Worm (Caenorhabditis elegans) whole organism, L2 larva: ENCODE measurements around the gene bgnt-1.4.

ENCODE experiments used
- F13H6.1 ChIP-seq: sonication (generic microtip); optimal IDR thresholded peaks from 2 replicates; lab custom pipeline; 2016; ENCODE audit warnings: missing genetic modification characterization, missing compliant biosample characterization
- ZK546.5 ChIP-seq: sonication (generic microtip); optimal IDR thresholded peaks from 2 replicates; lab custom pipeline; 2017; ENCODE audit warnings: missing biosample characterization, missing genetic modification characterization
- alr-1 ChIP-seq: fragments of 150-350 bp; optimal IDR thresholded peaks from 2 replicates; lab custom pipeline; 2014; ENCODE audit warnings: missing biosample characterization, missing genetic modification characterization
- ama-1 ChIP-seq: fragments of 150-350 bp; optimal IDR thresholded peaks from 2 replicates; lab custom pipeline; 2018; ENCODE audit warnings: inconsistent platforms
- blmp-1 ChIP-seq: sonication (generic microtip); optimal IDR thresholded peaks from 2 replicates; lab custom pipeline; 2017; ENCODE audit warnings: missing genetic modification characterization, mild to moderate bottlenecking, missing compliant biosample characterization, antibody characterized with exemption, moderate library complexity; ENCODE audit not compliant: insufficient read depth
- ceh-16 ChIP-seq: fragments of 150-350 bp; optimal IDR thresholded peaks from 2 replicates; lab custom pipeline; 2014; ENCODE audit warnings: missing biosample characterization, missing genetic modification characterization
- egl-27 ChIP-seq: sonication (generic microtip); optimal IDR thresholded peaks from 3 replicates; lab custom pipeline; 2017; ENCODE audit warnings: missing biosample characterization, missing genetic modification reagents, missing genetic modification characterization
- elt-1 ChIP-seq: fragments of 150-350 bp; optimal IDR thresholded peaks from 2 replicates; lab custom pipeline; 2014; ENCODE audit warnings: missing biosample characterization, missing genetic modification characterization
- fos-1 ChIP-seq: fragments of 150-350 bp; optimal IDR thresholded peaks from 2 replicates; lab custom pipeline; 2014; ENCODE audit warnings: missing biosample characterization, missing genetic modification characterization
- gmeb-1 ChIP-seq: fragments of 150-350 bp; optimal IDR thresholded peaks from 2 replicates; lab custom pipeline; 2014; ENCODE audit warnings: missing biosample characterization, missing genetic modification characterization
- lin-13 ChIP-seq: fragments of 150-350 bp; optimal IDR thresholded peaks from 2 replicates; lab custom pipeline; 2014; ENCODE audit warnings: missing biosample characterization, missing genetic modification reagents, missing genetic modification characterization
- lin-39 ChIP-seq: fragments of 150-350 bp; optimal IDR thresholded peaks from 2 replicates; lab custom pipeline; 2014; ENCODE audit warnings: missing biosample characterization, missing genetic modification reagents, missing genetic modification characterization
- lsy-2 ChIP-seq, 2 experiments: fragments of 150-350 bp in 1 of 2; sonication (generic microtip) in 1 of 2; optimal IDR thresholded peaks; 2 replicates each; lab custom pipeline; 2014 to 2017; ENCODE audit warnings: missing biosample characterization in 2 of 2, missing genetic modification characterization in 2 of 2
- mab-5 ChIP-seq: fragments of 150-350 bp; optimal IDR thresholded peaks from 2 replicates; lab custom pipeline; 2014; ENCODE audit warnings: missing biosample characterization, missing genetic modification characterization
- nhr-10 ChIP-seq: sonication (generic microtip); optimal IDR thresholded peaks from 2 replicates; lab custom pipeline; 2017; ENCODE audit warnings: missing biosample characterization, missing genetic modification characterization
- nhr-11 ChIP-seq: fragments of 150-350 bp; optimal IDR thresholded peaks from 2 replicates; lab custom pipeline; 2014; ENCODE audit warnings: missing biosample characterization, missing genetic modification characterization
- nhr-12 ChIP-seq: fragments of 150-350 bp; optimal IDR thresholded peaks from 2 replicates; lab custom pipeline; 2014; ENCODE audit warnings: missing biosample characterization, missing genetic modification characterization
- nhr-129 ChIP-seq: fragments of 150-350 bp; optimal IDR thresholded peaks from 2 replicates; lab custom pipeline; 2014; ENCODE audit warnings: missing biosample characterization, missing genetic modification characterization
- nhr-21 ChIP-seq: fragments of 150-350 bp; optimal IDR thresholded peaks from 2 replicates; lab custom pipeline; 2014; ENCODE audit warnings: missing biosample characterization, missing genetic modification characterization
- nhr-23 ChIP-seq: fragments of 150-350 bp; optimal IDR thresholded peaks from 2 replicates; lab custom pipeline; 2014; ENCODE audit warnings: missing biosample characterization, missing genetic modification reagents, missing genetic modification characterization
- nhr-237 ChIP-seq: fragments of 150-350 bp; optimal IDR thresholded peaks from 2 replicates; lab custom pipeline; 2014; ENCODE audit warnings: missing biosample characterization, missing genetic modification characterization
- nhr-25 ChIP-seq: fragments of 150-350 bp; sonication (generic microtip); optimal IDR thresholded peaks from 3 replicates; lab custom pipeline; 2014; ENCODE audit warnings: missing biosample characterization, missing genetic modification characterization
- nhr-6 ChIP-seq: fragments of 150-350 bp; optimal IDR thresholded peaks from 2 replicates; lab custom pipeline; 2014; ENCODE audit warnings: missing biosample characterization, missing genetic modification characterization
- nhr-77 ChIP-seq: fragments of 150-350 bp; optimal IDR thresholded peaks from 2 replicates; lab custom pipeline; 2014; ENCODE audit warnings: missing biosample characterization, missing genetic modification characterization
- peb-1 ChIP-seq: fragments of 150-350 bp; optimal IDR thresholded peaks from 2 replicates; lab custom pipeline; 2014; ENCODE audit warnings: missing biosample characterization, missing genetic modification characterization
- sem-4 ChIP-seq: fragments of 150-350 bp; optimal IDR thresholded peaks from 2 replicates; lab custom pipeline; 2014; ENCODE audit warnings: missing biosample characterization, missing genetic modification reagents, missing genetic modification characterization
- sma-3 ChIP-seq: sonication (generic microtip); optimal IDR thresholded peaks from 2 replicates; lab custom pipeline; 2016; ENCODE audit warnings: missing genetic modification reagents, missing genetic modification characterization, missing compliant biosample characterization
- sma-9 ChIP-seq, 2 experiments: fragments of 150-350 bp in 1 of 2; sonication (generic microtip) in 1 of 2; optimal IDR thresholded peaks; 2 replicates each; lab custom pipeline; 2014 to 2016; ENCODE audit warnings: missing genetic modification characterization in 2 of 2, mild to moderate bottlenecking in 1 of 2, missing biosample characterization in 1 of 2, missing compliant biosample characterization in 1 of 2, missing genetic modification reagents in 1 of 2, moderate library complexity in 1 of 2
- unc-39 ChIP-seq: fragments of 150-350 bp; optimal IDR thresholded peaks from 2 replicates; lab custom pipeline; 2014; ENCODE audit warnings: missing biosample characterization, missing genetic modification characterization
- unc-55 ChIP-seq: fragments of 150-350 bp; sonication (generic microtip); optimal IDR thresholded peaks from 3 replicates; lab custom pipeline; 2014; ENCODE audit warnings: missing biosample characterization, missing genetic modification reagents, missing genetic modification characterization
- zag-1 ChIP-seq: fragments of 150-350 bp; optimal IDR thresholded peaks from 2 replicates; lab custom pipeline; 2014; ENCODE audit warnings: missing biosample characterization, missing genetic modification characterization
- ztf-11 ChIP-seq: sonication (generic microtip); optimal IDR thresholded peaks from 2 replicates; lab custom pipeline; 2017; ENCODE audit warnings: missing biosample characterization, missing genetic modification characterization

bgnt-1.4 gene

ce11 chrV:4777388-4777986, 16.7 kb downstream of the bgnt-1.4 start, which contains the start of gene C18G1.1:
Gene C18G1.1, plus strand, starts transcription at chrV:4777960.
- TF ChIP-seq ztf-11 (no peak), alr-1 (tag; lab: Kevin White, UChicago) (no peak), nhr-21 (tag; lab: Kevin White, UChicago) (no peak), ama-1 (lab: Kevin White, UChicago) (no peak), gmeb-1 (tag; lab: Kevin White, UChicago) (no peak), elt-1 (tag; lab: Kevin White, UChicago) (no peak), sma-9 (GFP tag; optimal IDR thresholded peaks at IDR 0.05; lab: Kevin White, UChicago) (peak; percentile 33), sma-9 (tag; optimal IDR thresholded peaks at IDR 0.05; lab: Kevin White, UChicago) (no peak), fos-1 (tag; lab: Kevin White, UChicago) (no peak), unc-39 (tag; lab: Kevin White, UChicago) (no peak), zag-1 (tag; lab: Kevin White, UChicago) (no peak), lin-39 (tag; lab: Kevin White, UChicago) (no peak), nhr-10 (no peak), F13H6.1 (tag; lab: Kevin White, UChicago) (peak; percentile 11), unc-55 (GFP tag; lab: Kevin White, UChicago) (no peak), sma-3 (no peak), nhr-11 (tag; lab: Kevin White, UChicago) (no peak), nhr-25 (tag; lab: Kevin White, UChicago) (no peak), nhr-6 (tag; lab: Kevin White, UChicago) (no peak), nhr-129 (tag; lab: Kevin White, UChicago) (peak; percentile 68), ceh-16 (tag; lab: Kevin White, UChicago) (no peak)

- TF ChIP-seq nhr-129 (tag; lab: Kevin White, UChicago): no peak
- no peak for TF ChIP-seq nhr-12 (tag; lab: Kevin White, UChicago)
- no peak for TF ChIP-seq nhr-10
- no peak for TF ChIP-seq nhr-6 (tag; lab: Kevin White, UChicago)
- no peak for TF ChIP-seq peb-1 (tag; lab: Kevin White, UChicago)
- no peak for TF ChIP-seq blmp-1 (tag; lab: Kevin White, UChicago)
- no peak for TF ChIP-seq mab-5 (tag; lab: Kevin White, UChicago)
- TF ChIP-seq fos-1 (tag; lab: Kevin White, UChicago): no peak
- no peak for TF ChIP-seq lin-39 (tag; lab: Kevin White, UChicago)
- TF ChIP-seq unc-39 (tag; lab: Kevin White, UChicago): no peak
- TF ChIP-seq nhr-77 (tag; lab: Kevin White, UChicago): no peak
- TF ChIP-seq, all 48 proteins: peak for 0
Observed at ce11 chrV:4783313-4783712, 22.5 kb downstream of the bgnt-1.4 start, which contains the start of gene Y60C6A.1. Gene Y60C6A.1, plus strand, starts transcription at chrV:4783613.

ce11 chrV:4785333-4785852, 24.6 kb downstream of the bgnt-1.4 start, which contains the start of the genes Y60C6A.2 and Y60C6A.3:
Gene Y60C6A.2, minus strand, starts transcription at chrV:4785433.
Gene Y60C6A.3, plus strand, starts transcription at chrV:4785802.
- no peak for TF ChIP-seq egl-27 (tag; lab: Kevin White, UChicago)
- TF ChIP-seq lin-13 (GFP tag; lab: Kevin White, UChicago): no peak
- TF ChIP-seq nhr-21 (tag; lab: Kevin White, UChicago): no peak
- TF ChIP-seq nhr-23: no peak
- no peak for TF ChIP-seq nhr-12 (tag; lab: Kevin White, UChicago)
- no peak for TF ChIP-seq nhr-11 (tag; lab: Kevin White, UChicago)
- TF ChIP-seq sma-3: no peak
- TF ChIP-seq lsy-2 (tag; optimal IDR thresholded peaks at IDR 0.05; lab: Kevin White, UChicago): no peak
- TF ChIP-seq peb-1 (tag; lab: Kevin White, UChicago): no peak
- no peak for TF ChIP-seq sem-4 (tag; lab: Kevin White, UChicago)

- TF ChIP-seq unc-39 (tag; lab: Kevin White, UChicago) (no peak), ZK546.5 (tag; lab: Kevin White, UChicago) (no peak), nhr-25 (tag; lab: Kevin White, UChicago) (no peak), nhr-77 (tag; lab: Kevin White, UChicago) (no peak), nhr-23 (no peak), ama-1 (lab: Kevin White, UChicago) (no peak), nhr-237 (tag; lab: Kevin White, UChicago) (no peak)
Observed at ce11 chrV:4787166-4787565, 26.4 kb downstream of the bgnt-1.4 start, which contains the start of gene R02F11.9. Gene R02F11.9, plus strand, starts transcription at chrV:4787466.
